Fruit fly (Drosophila melanogaster): ENCODE measurements around the gene CG33169.

- TF ChIP-seq Myc (optimal IDR thresholded peaks at IDR 0.05) = no peak
- TF ChIP-seq psq (optimal IDR thresholded peaks at IDR 0.05) = no peak
- no peak for TF ChIP-seq h (optimal IDR thresholded peaks at IDR 0.05)
Observed at dm6 chr3L:22894689-22895283, 31.1 kb downstream of the CG33169 start.
